1 fruit fly cellular context compared by ENCODE assay signal in the genomic region with DNA sequence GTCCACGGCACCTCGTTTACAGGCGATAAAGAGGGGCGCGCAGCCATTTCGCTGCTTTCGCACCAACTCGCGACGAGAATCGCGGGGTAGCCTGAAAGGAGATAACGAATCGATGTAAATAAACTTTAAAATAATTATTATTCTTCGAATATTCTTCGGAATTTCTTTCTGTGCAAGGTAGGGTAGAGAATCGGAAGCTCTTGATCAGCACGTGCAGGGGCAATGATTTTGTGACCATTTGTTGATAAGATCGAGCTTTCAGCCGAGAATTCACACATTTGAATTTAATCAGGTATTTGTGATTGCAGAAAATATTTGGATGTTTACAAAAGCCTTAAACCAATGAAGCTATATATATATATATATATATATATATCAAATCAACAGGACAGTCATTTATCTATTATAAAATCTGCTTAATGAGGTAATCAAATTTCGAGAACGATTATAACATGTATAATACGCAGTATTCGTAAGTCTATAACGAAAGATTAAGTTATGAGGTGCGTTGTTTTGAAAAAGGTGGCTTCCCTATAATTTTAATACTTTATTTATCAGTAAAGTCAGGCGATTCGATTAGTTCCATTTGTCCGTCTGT.
TF ChIP-seq lines count a peak whose summit lies in the region.

No protein-coding gene starts in this region.

TF ChIP-seq in whole organism, embryonic, 481 proteins besides CTCF, POLR2A, EP300 and RAD21 (continued from another document):
- TF ChIP-seq CG32532 (GFP tag; IDR thresholded peaks at IDR 0.05; lab: Robert Waterston, UW) = peak; percentile 32; the same call in 1 of the 2 replicates
- TF ChIP-seq YL-1 (GFP tag; optimal IDR thresholded peaks at IDR 0.05; lab: Kevin White, UChicago) = no peak
- TF ChIP-seq CG3407 (GFP tag; optimal IDR thresholded peaks at IDR 0.05; lab: Kevin White, UChicago) = no peak
- no peak for TF ChIP-seq CG11398 (GFP tag; optimal IDR thresholded peaks at IDR 0.05; lab: Kevin White, UChicago)
- no peak for TF ChIP-seq CG7786 (GFP tag; optimal IDR thresholded peaks at IDR 0.05; lab: Kevin White, UChicago)
TF ChIP-seq in whole organism, embryonic: peak in this region for 7.
